Fruit fly (Drosophila melanogaster) S2 (cell line): Measurements from ENCODE around the gene CG14132.

ENCODE experiments used
- CG8478 ChIP-seq: fragments of >200 bp; optimal IDR thresholded peaks from 2 replicates; lab custom pipeline; 2018
- CTCF ChIP-seq, 2 experiments: fragments of >200 bp; optimal IDR thresholded peaks; 2 replicates each; lab custom pipeline; 2018

DNA sequence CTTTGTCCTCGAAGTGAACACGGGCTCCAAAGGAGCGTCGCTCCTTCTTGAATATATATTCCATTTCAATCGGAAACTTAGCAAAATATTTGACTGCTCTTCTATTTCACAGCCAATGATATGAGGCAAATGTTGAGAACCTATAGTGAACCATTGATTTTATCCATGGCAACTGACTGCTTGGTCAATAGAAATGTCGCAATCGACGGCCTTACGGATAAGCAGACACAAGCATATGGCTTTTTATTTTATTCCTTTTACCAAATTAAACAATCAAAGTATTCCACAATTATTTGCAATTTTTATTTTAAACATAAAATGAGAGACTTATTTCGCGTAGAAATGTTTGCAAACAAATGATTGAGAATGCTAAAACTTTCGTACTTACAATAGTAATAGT is 15.9 kb downstream of the CG14132 start, which contains the start of gene Dnai2:
- TF ChIP-seq CG8478 = no peak
- no peak for TF ChIP-seq CTCF (optimal IDR thresholded peaks at IDR 0.05; lab: Kevin White, UChicago)
